Fruit fly (Drosophila melanogaster) whole organism, prepupa: ENCODE results near the gene CG12589.

ENCODE experiments used
- Blimp-1 ChIP-seq: fragments of 200-800 bp; sonication (Bioruptor generic); optimal IDR thresholded peaks from 3 replicates; lab custom pipeline; 2017; ENCODE audit warnings: missing biosample characterization, missing genetic modification characterization, mild to moderate bottlenecking, moderate library complexity, missing genetic modification reagents
- CG10669 ChIP-seq: fragments of 200-800 bp; sonication (Bioruptor generic); optimal IDR thresholded peaks from 3 replicates; lab custom pipeline; 2018; ENCODE audit warnings: missing biosample characterization, mild to moderate bottlenecking, missing genetic modification characterization, moderate library complexity
- CG11762 ChIP-seq: fragments of 200-800 bp; sonication (Bioruptor generic); optimal IDR thresholded peaks from 3 replicates; lab custom pipeline; 2016; ENCODE audit warnings: missing biosample characterization, missing genetic modification characterization; ENCODE audit not compliant: insufficient read depth
- CG15336 ChIP-seq: fragments of 200-800 bp; sonication (Bioruptor generic); IDR thresholded peaks from 2 replicates; pipeline ENCODE4 v1.3.6; 2022; ENCODE audit warnings: missing biosample characterization, missing genetic modification characterization
- CG1621 ChIP-seq: fragments of 200-800 bp; sonication (Bioruptor generic); optimal IDR thresholded peaks from 3 replicates; lab custom pipeline; 2018; ENCODE audit warnings: missing biosample characterization, mild to moderate bottlenecking, missing genetic modification characterization
- CG3032 ChIP-seq: fragments of 200-800 bp; optimal IDR thresholded peaks from 2 replicates; lab custom pipeline; 2019; ENCODE audit warnings: missing biosample characterization, mild to moderate bottlenecking, missing genetic modification characterization, moderate library complexity
- CG31627 ChIP-seq: fragments of 200-800 bp; sonication (Bioruptor generic); optimal IDR thresholded peaks from 3 replicates; lab custom pipeline; 2016; ENCODE audit warnings: missing biosample characterization, missing genetic modification characterization
- CG34406 ChIP-seq: fragments of 200-800 bp; sonication (Bioruptor generic); optimal IDR thresholded peaks from 3 replicates; lab custom pipeline; 2016; ENCODE audit warnings: missing biosample characterization, missing genetic modification characterization
- CG3919 ChIP-seq: fragments of 200-800 bp; sonication (Bioruptor generic); optimal IDR thresholded peaks from 3 replicates; lab custom pipeline; 2016; ENCODE audit warnings: missing biosample characterization, missing genetic modification characterization
- CG6163 ChIP-seq: fragments of 200-800 bp; sonication (Bioruptor generic); IDR thresholded peaks from 3 replicates; pipeline ENCODE4 v1.3.6; 2022; ENCODE audit warnings: missing biosample characterization, missing genetic modification characterization
- CG6808 ChIP-seq: fragments of 200-800 bp; sonication (Bioruptor generic); optimal IDR thresholded peaks from 3 replicates; lab custom pipeline; 2017; ENCODE audit warnings: missing biosample characterization, missing genetic modification characterization, mild to moderate bottlenecking, moderate library complexity, missing genetic modification reagents
- CG6854 ChIP-seq: fragments of 200-800 bp; sonication (Bioruptor generic); optimal IDR thresholded peaks from 2 replicates; lab custom pipeline; 2017; ENCODE audit warnings: missing biosample characterization, mild to moderate bottlenecking, missing genetic modification characterization
- CG8119 ChIP-seq: fragments of 200-800 bp; sonication (Bioruptor generic); IDR thresholded peaks from 3 replicates; pipeline ENCODE4 v1.3.6; 2022; ENCODE audit warnings: missing biosample characterization, missing genetic modification characterization
- CG8319 ChIP-seq: fragments of 200-800 bp; sonication (Bioruptor generic); optimal IDR thresholded peaks from 3 replicates; lab custom pipeline; 2016; ENCODE audit warnings: missing biosample characterization, missing genetic modification characterization
- CG9139 ChIP-seq: fragments of 200-800 bp; sonication (Bioruptor generic); optimal IDR thresholded peaks from 3 replicates; lab custom pipeline; 2017; ENCODE audit warnings: missing biosample characterization, mild to moderate bottlenecking, missing genetic modification characterization
- Eip78C ChIP-seq: fragments of 200-800 bp; sonication (Bioruptor generic); peaks from one replicate; lab custom pipeline; 2016; ENCODE audit warnings: missing biosample characterization, missing genetic modification characterization
- Eip93F ChIP-seq: fragments of 200-800 bp; sonication (Bioruptor generic); optimal IDR thresholded peaks from 2 replicates; lab custom pipeline; 2016; ENCODE audit warnings: missing biosample characterization, mild to moderate bottlenecking, missing genetic modification characterization
- Ets21C ChIP-seq: fragments of 200-800 bp; sonication (Bioruptor generic); optimal IDR thresholded peaks from 3 replicates; lab custom pipeline; 2016; ENCODE audit warnings: missing biosample characterization, missing genetic modification characterization
- Ets96B ChIP-seq: fragments of 200-800 bp; optimal IDR thresholded peaks from 2 replicates; lab custom pipeline; 2019; ENCODE audit warnings: missing biosample characterization, mild to moderate bottlenecking, missing genetic modification characterization, moderate library complexity
- Gug ChIP-seq: fragments of 200-800 bp; sonication (Bioruptor generic); IDR thresholded peaks from 2 replicates; pipeline ENCODE4 v1.3.6; 2022; ENCODE audit warnings: missing biosample characterization, missing genetic modification characterization
- Hr38 ChIP-seq: sonication (Bioruptor generic); optimal IDR thresholded peaks from 2 replicates; lab custom pipeline; 2016; ENCODE audit warnings: missing biosample characterization, missing genetic modification characterization
- Hr39 ChIP-seq: fragments of 200-800 bp; sonication (Bioruptor generic); optimal IDR thresholded peaks from 2 replicates; lab custom pipeline; 2016; ENCODE audit warnings: missing biosample characterization, missing genetic modification characterization
- Met ChIP-seq: fragments of 200-800 bp; sonication (Bioruptor generic); optimal IDR thresholded peaks from 3 replicates; lab custom pipeline; 2016; ENCODE audit warnings: missing biosample characterization, missing genetic modification characterization
- OdsH ChIP-seq: fragments of 200-800 bp; sonication (Bioruptor generic); optimal IDR thresholded peaks from 3 replicates; lab custom pipeline; 2016; ENCODE audit warnings: missing biosample characterization, missing genetic modification characterization
- Smox ChIP-seq: fragments of 200-800 bp; sonication (Bioruptor generic); optimal IDR thresholded peaks from 3 replicates; lab custom pipeline; 2016; ENCODE audit warnings: missing biosample characterization, missing genetic modification characterization
- Sox102F ChIP-seq: fragments of 200-800 bp; sonication (Bioruptor generic); optimal IDR thresholded peaks from 2 replicates; lab custom pipeline; 2016; ENCODE audit warnings: missing biosample characterization, mild to moderate bottlenecking, missing genetic modification characterization
- Sox15 ChIP-seq: fragments of 200-800 bp; sonication (Bioruptor generic); optimal IDR thresholded peaks from 3 replicates; lab custom pipeline; 2016; ENCODE audit warnings: missing biosample characterization, missing genetic modification characterization
- achi ChIP-seq: fragments of 200-800 bp; sonication (Bioruptor generic); optimal IDR thresholded peaks from 3 replicates; lab custom pipeline; 2016; ENCODE audit warnings: missing biosample characterization, missing genetic modification characterization
- acj6 ChIP-seq: fragments of 200-800 bp; sonication (Bioruptor generic); optimal IDR thresholded peaks from 3 replicates; lab custom pipeline; 2016; ENCODE audit warnings: missing biosample characterization, missing genetic modification characterization
- cyc ChIP-seq: fragments of 200-800 bp; sonication (Bioruptor generic); optimal IDR thresholded peaks from 3 replicates; lab custom pipeline; 2016; ENCODE audit warnings: missing biosample characterization, missing genetic modification characterization
- dsx ChIP-seq: fragments of 200-800 bp; optimal IDR thresholded peaks from 3 replicates; lab custom pipeline; 2019; ENCODE audit warnings: missing biosample characterization, mild to moderate bottlenecking, missing genetic modification characterization, moderate library complexity; ENCODE audit not compliant: poor library complexity, severe bottlenecking
- eg ChIP-seq: fragments of 200-800 bp; sonication (Bioruptor generic); IDR thresholded peaks from 3 replicates; pipeline ENCODE4 v1.3.6; 2022; ENCODE audit warnings: missing biosample characterization, missing genetic modification characterization
- esn ChIP-seq: fragments of 200-800 bp; sonication (Bioruptor generic); optimal IDR thresholded peaks from 2 replicates; lab custom pipeline; 2016; ENCODE audit warnings: missing biosample characterization, mild to moderate bottlenecking, missing genetic modification characterization, moderate library complexity
- fd59A ChIP-seq: fragments of 200-800 bp; sonication (Bioruptor generic); optimal IDR thresholded peaks from 2 replicates; lab custom pipeline; 2017; ENCODE audit warnings: missing biosample characterization, mild to moderate bottlenecking, missing genetic modification characterization, missing genetic modification reagents
- fd85E ChIP-seq: fragments of 200-800 bp; sonication (Bioruptor generic); optimal IDR thresholded peaks from 3 replicates; lab custom pipeline; 2016; ENCODE audit warnings: missing biosample characterization, missing genetic modification characterization
- lz ChIP-seq: fragments of 200-800 bp; sonication (Bioruptor generic); optimal IDR thresholded peaks from 3 replicates; lab custom pipeline; 2016; ENCODE audit warnings: missing biosample characterization, missing genetic modification characterization
- net ChIP-seq: fragments of 200-800 bp; sonication (Bioruptor generic); optimal IDR thresholded peaks from 3 replicates; lab custom pipeline; 2016; ENCODE audit warnings: missing biosample characterization, missing genetic modification characterization
- pdm3 ChIP-seq: fragments of 200-800 bp; sonication (Bioruptor generic); optimal IDR thresholded peaks from 3 replicates; lab custom pipeline; 2016; ENCODE audit warnings: missing biosample characterization, missing genetic modification characterization
- salr ChIP-seq, 2 experiments: fragments of 200-800 bp; sonication (Bioruptor generic); optimal IDR thresholded peaks; 3 replicates each; lab custom pipeline; 2016 to 2018; ENCODE audit warnings: missing biosample characterization in 2 of 2, missing genetic modification characterization in 2 of 2, mild to moderate bottlenecking in 1 of 2
- ss ChIP-seq, 2 experiments: fragments of 200-800 bp; sonication (Bioruptor generic); optimal IDR thresholded peaks; 2 replicates in 1 of 2; 3 replicates in 1 of 2; lab custom pipeline; 2017 to 2018; ENCODE audit warnings: mild to moderate bottlenecking in 2 of 2, missing biosample characterization in 2 of 2, missing genetic modification characterization in 2 of 2, moderate library complexity in 1 of 2
- svp ChIP-seq: fragments of 200-800 bp; sonication (Bioruptor generic); peaks from one replicate; lab custom pipeline; 2016; ENCODE audit warnings: missing biosample characterization, missing genetic modification characterization
- vri ChIP-seq: fragments of 200-800 bp; sonication (Bioruptor generic); optimal IDR thresholded peaks from 3 replicates; lab custom pipeline; 2016; ENCODE audit warnings: missing biosample characterization, mild to moderate bottlenecking, missing genetic modification characterization

CG12589 gene

dm6 chr3R:5097175-5097574, 41.6 kb downstream of the CG12589 start:
- TF ChIP-seq CG9139 (GFP tag; lab: Kevin White, UChicago): no peak
- no peak for TF ChIP-seq CG10669 (GFP tag; lab: Kevin White, UChicago)
- peak in 1 of 2 experiments; percentile 57 for TF ChIP-seq ss (GFP tag; optimal IDR thresholded peaks at IDR 0.05; lab: Kevin White, UChicago)
- no peak for TF ChIP-seq cyc (GFP tag; lab: Kevin White, UChicago)
- TF ChIP-seq fd59A (GFP tag; lab: Kevin White, UChicago): no peak
- TF ChIP-seq esn: no peak
- no peak for TF ChIP-seq achi (GFP tag; lab: Kevin White, UChicago)
- peak; percentile 61 for TF ChIP-seq CG6854 (GFP tag; lab: Kevin White, UChicago)
- no peak for TF ChIP-seq lz (GFP tag; lab: Kevin White, UChicago)

- peak in 1 of 2 experiments; percentile 8 for TF ChIP-seq ss (GFP tag; optimal IDR thresholded peaks at IDR 0.05; lab: Kevin White, UChicago)
- peak; percentile 16 for TF ChIP-seq dsx (GFP tag; lab: Kevin White, UChicago)
- TF ChIP-seq CG6854 (GFP tag; lab: Kevin White, UChicago): peak; percentile 48
- TF ChIP-seq Blimp-1 (GFP tag; lab: Kevin White, UChicago): peak; percentile 43
- no peak for TF ChIP-seq Eip93F
- TF ChIP-seq CG6808 (GFP tag; lab: Kevin White, UChicago): no peak
- no peak for TF ChIP-seq acj6 (GFP tag; lab: Kevin White, UChicago)
- TF ChIP-seq, all 60 proteins: peak for 4
Measured at dm6 chr3R:5095930-5096572, 42.7 kb downstream of the CG12589 start.

dm6 chr3R:5095137-5095802, 43.5 kb downstream of the CG12589 start:
- TF ChIP-seq Hr39 (GFP tag; lab: Kevin White, UChicago) (peak; percentile 45), salr (GFP tag; optimal IDR thresholded peaks at IDR 0.05; lab: Kevin White, UChicago) (no peak), CG15336 (GFP tag; lab: Robert Waterston, UW) (0 out of 2 replicates have a peak, but pooled peaks have one; percentile 24), Blimp-1 (GFP tag; lab: Kevin White, UChicago) (no peak), lz (GFP tag; lab: Kevin White, UChicago) (peak; percentile 42), CG34406 (GFP tag; lab: Kevin White, UChicago) (peak; percentile 33), vri (GFP tag; lab: Kevin White, UChicago) (peak; percentile 12), CG6854 (GFP tag; lab: Kevin White, UChicago) (no peak), Smox (GFP tag; lab: Kevin White, UChicago) (peak; percentile 51), Sox15 (GFP tag; lab: Kevin White, UChicago) (no peak), net (GFP tag; lab: Kevin White, UChicago) (peak; percentile 32), CG11762 (peak; percentile 29), fd59A (GFP tag; lab: Kevin White, UChicago) (peak; percentile 19), OdsH (GFP tag; lab: Kevin White, UChicago) (peak; percentile 36), eg (GFP tag; lab: Robert Waterston, UW) (0 out of 3 replicates have a peak, but pooled peaks have one; percentile 31), CG3032 (tag; lab: Kevin White, UChicago) (peak; percentile 61), pdm3 (GFP tag; lab: Kevin White, UChicago) (peak; percentile 34), Gug (GFP tag; lab: Robert Waterston, UW) (0 out of 2 replicates have a peak, but pooled peaks have one; percentile 20), dsx (GFP tag; lab: Kevin White, UChicago) (no peak), ss (GFP tag; optimal IDR thresholded peaks at IDR 0.05; lab: Kevin White, UChicago) (peak in 1 of 2 experiments; percentile 19), fd85E (no peak), acj6 (GFP tag; lab: Kevin White, UChicago) (peak; percentile 21), Sox102F (GFP tag; lab: Kevin White, UChicago) (no peak), CG6808 (GFP tag; lab: Kevin White, UChicago) (peak; percentile 48), cyc (GFP tag; lab: Kevin White, UChicago) (peak; percentile 40), CG6163 (GFP tag; lab: Robert Waterston, UW) (peak; percentile 38; the same call in 2 of the 3 replicates), Ets21C (GFP tag; lab: Kevin White, UChicago) (peak; percentile 6), CG8319 (GFP tag; lab: Kevin White, UChicago) (no peak), Met (GFP tag; lab: Kevin White, UChicago) (peak; percentile 55), CG3919 (peak; percentile 48), esn (peak; percentile 60), CG10669 (GFP tag; lab: Kevin White, UChicago) (peak; percentile 39), Eip78C (GFP tag; lab: Kevin White, UChicago) (peak; percentile 84), CG31627 (GFP tag; lab: Kevin White, UChicago) (peak; percentile 27), CG8119 (0 out of 3 replicates have a peak, but pooled peaks have one; percentile 39), Hr38 (GFP tag; lab: Kevin White, UChicago) (no peak), svp (peak; percentile 81), CG1621 (tag; lab: Kevin White, UChicago) (peak; percentile 2), Eip93F (no peak), Ets96B (peak; percentile 30)
